Worm (Caenorhabditis elegans): ENCODE data around the gene C35B1.9.

C35B1.9 gene

DNA sequence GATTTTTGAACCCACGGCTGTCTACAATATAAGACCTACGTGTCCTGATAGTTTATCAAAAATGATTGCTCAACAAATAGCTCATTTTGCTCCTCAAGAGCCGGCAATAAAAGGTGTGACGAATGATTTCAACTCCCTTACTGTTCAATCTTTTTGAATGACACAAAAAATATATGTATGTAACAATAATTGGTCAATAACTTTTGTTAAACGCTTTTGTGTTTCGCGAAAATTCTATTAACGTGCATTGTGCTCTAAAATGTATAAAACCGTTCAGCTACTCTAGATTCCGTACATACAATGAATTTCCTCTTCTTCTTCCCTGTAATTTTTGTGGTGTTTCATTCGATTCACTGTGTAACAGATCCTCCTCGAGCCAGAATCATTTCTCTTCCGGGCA lies 1.2 kb downstream of the C35B1.9 start, which contains the start of gene C35B1.4:
Gene C35B1.4 (plus strand): TSS at position 301 of the 400 bp plus-strand sequence.
- TF ChIP-seq hlh-1 (tag; optimal IDR thresholded peaks at IDR 0.05) (no peak), nhr-76 (tag; optimal IDR thresholded peaks at IDR 0.05) (no peak), cnd-1 (tag; optimal IDR thresholded peaks at IDR 0.05) (no peak), zip-8 (tag; optimal IDR thresholded peaks at IDR 0.05) (no peak), blmp-1 (tag; optimal IDR thresholded peaks at IDR 0.05) (no peak), unc-39 (tag; optimal IDR thresholded peaks at IDR 0.05) (no peak), unc-120 (tag; optimal IDR thresholded peaks at IDR 0.05; ENCODE audit: poor library complexity, severe bottlenecking) (no peak), nhr-28 (tag; optimal IDR thresholded peaks at IDR 0.05) (no peak), drap-1 (GFP tag; optimal IDR thresholded peaks at IDR 0.05) (no peak), mab-5 (tag; optimal IDR thresholded peaks at IDR 0.05) (no peak), sem-2 (GFP tag; optimal IDR thresholded peaks at IDR 0.05) (no peak), mls-2 (tag; optimal IDR thresholded peaks at IDR 0.05) (no peak), pha-4 (tag; optimal IDR thresholded peaks at IDR 0.05) (no peak)

DNA sequence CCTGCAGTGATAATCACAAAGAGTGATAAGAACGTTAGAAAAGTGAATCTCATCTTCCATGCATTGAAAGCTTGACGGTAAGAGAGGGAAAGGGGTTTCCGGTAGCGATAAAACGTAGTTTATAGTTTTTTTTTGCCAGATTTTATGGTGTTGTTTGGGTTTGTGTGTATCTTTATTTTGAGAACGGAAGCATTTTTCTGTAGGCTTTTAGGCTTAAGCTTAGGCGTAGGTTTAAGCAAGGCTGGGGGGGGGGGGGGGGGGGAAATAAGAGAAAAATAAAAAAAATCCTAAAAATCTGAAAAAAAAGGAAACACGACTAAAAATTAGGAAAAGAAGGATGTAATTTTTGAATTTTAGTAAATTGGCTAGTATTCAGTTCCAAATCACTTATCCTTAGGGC lies 1.8 kb downstream of the C35B1.9 start, which contains the start of gene C35B1.8:
Gene C35B1.8 (minus strand): TSS at position 101 of the 400 bp plus-strand sequence.
- TF ChIP-seq ceh-83 (GFP tag; optimal IDR thresholded peaks at IDR 0.05) (no peak), flh-1 (GFP tag; optimal IDR thresholded peaks at IDR 0.05) (no peak), mab-5 (tag; optimal IDR thresholded peaks at IDR 0.05) (no peak), M03D4.4 (tag; optimal IDR thresholded peaks at IDR 0.05) (no peak), nhr-28 (tag; optimal IDR thresholded peaks at IDR 0.05) (no peak), pha-4 (tag; optimal IDR thresholded peaks at IDR 0.05) (no peak), drap-1 (GFP tag; optimal IDR thresholded peaks at IDR 0.05) (no peak), ceh-43 (GFP tag; optimal IDR thresholded peaks at IDR 0.05) (no peak), ztf-11 (tag; optimal IDR thresholded peaks at IDR 0.05) (no peak), lin-32 (GFP tag; optimal IDR thresholded peaks at IDR 0.05) (no peak), lin-13 (tag; optimal IDR thresholded peaks at IDR 0.05) (no peak), mep-1 (tag; optimal IDR thresholded peaks at IDR 0.05) (no peak), unc-39 (tag; optimal IDR thresholded peaks at IDR 0.05) (no peak), unc-120 (tag; optimal IDR thresholded peaks at IDR 0.05; ENCODE audit: poor library complexity, severe bottlenecking) (no peak), nhr-76 (tag; optimal IDR thresholded peaks at IDR 0.05) (no peak), sptf-1 (tag; optimal IDR thresholded peaks at IDR 0.05) (no peak), unc-62 (GFP tag; optimal IDR thresholded peaks at IDR 0.05) (no peak), snpc-4 (tag; optimal IDR thresholded peaks at IDR 0.05) (no peak), hlh-1 (tag; optimal IDR thresholded peaks at IDR 0.05) (no peak), tbx-8 (GFP tag; optimal IDR thresholded peaks at IDR 0.05) (no peak)

DNA sequence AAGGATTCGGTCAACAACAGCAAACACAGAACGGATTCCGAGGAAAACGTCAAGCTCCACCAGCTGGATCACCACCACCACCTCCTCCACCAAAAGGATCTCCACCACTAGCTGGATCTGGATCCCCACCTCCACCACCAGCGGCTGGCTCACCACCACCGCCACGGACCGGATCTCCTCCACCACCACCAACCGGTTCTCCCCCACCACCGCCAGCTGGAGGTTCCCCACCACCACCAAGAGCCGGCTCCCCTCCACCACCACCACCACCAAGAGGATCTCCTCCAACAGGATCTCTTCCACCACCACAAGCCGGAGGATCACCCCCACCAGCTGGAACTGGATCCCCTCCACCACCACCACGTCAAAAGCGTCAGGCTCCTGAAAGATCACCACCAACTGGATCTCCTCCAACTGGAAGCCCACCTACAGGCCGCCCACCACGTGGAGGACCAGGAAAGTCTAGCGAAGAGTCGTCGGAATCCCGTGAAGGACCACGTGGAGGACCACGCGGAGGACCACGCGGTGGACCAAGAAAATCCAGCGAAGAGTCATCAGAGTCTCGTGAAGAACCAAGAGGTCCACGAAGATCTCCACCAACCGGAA lies 4.0 kb downstream of the C35B1.9 start:
- TF ChIP-seq snpc-4 (tag; optimal IDR thresholded peaks at IDR 0.05), result no peak
- TF ChIP-seq cnd-1 (tag; optimal IDR thresholded peaks at IDR 0.05), result no peak
- TF ChIP-seq pha-4 (tag; optimal IDR thresholded peaks at IDR 0.05), result no peak

DNA sequence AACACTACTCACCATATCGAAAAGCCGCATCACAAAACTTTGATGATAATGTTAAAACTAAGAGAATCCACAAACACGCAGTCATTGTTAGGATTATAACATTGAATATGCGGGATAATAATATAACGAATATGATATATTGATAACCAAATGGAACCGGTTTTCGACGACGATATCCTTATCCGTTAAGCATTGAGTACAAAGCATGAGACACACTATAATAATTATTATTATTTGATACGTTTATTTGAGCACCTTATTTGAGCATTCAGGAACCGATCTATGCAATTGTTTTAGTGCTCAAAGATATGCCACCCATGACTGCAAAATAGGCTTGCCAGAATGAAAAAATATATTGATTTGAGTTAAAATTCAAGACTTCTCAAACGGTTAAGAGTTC lies 6.1 kb downstream of the C35B1.9 start, which contains the start of gene W03D2.9:
Gene W03D2.9 (minus strand): TSS at position 101 of the 400 bp plus-strand sequence.
- TF ChIP-seq nhr-237 (tag; optimal IDR thresholded peaks at IDR 0.05), result no peak
- no peak for TF ChIP-seq nhr-28 (tag; optimal IDR thresholded peaks at IDR 0.05)
- TF ChIP-seq elt-1 (tag; optimal IDR thresholded peaks at IDR 0.05; ENCODE audit: borderline replicate concordance, insufficient read depth), result no peak
- TF ChIP-seq lin-13 (tag; optimal IDR thresholded peaks at IDR 0.05), result no peak
- no peak for TF ChIP-seq flh-1 (GFP tag; optimal IDR thresholded peaks at IDR 0.05)
- no peak for TF ChIP-seq zip-8 (tag; optimal IDR thresholded peaks at IDR 0.05)
- no peak for TF ChIP-seq cnd-1 (tag; optimal IDR thresholded peaks at IDR 0.05)
- TF ChIP-seq M03D4.4 (tag; optimal IDR thresholded peaks at IDR 0.05), result no peak
- no peak for TF ChIP-seq mep-1 (tag; optimal IDR thresholded peaks at IDR 0.05)
- no peak for TF ChIP-seq nhr-12 (tag; optimal IDR thresholded peaks at IDR 0.05)

DNA sequence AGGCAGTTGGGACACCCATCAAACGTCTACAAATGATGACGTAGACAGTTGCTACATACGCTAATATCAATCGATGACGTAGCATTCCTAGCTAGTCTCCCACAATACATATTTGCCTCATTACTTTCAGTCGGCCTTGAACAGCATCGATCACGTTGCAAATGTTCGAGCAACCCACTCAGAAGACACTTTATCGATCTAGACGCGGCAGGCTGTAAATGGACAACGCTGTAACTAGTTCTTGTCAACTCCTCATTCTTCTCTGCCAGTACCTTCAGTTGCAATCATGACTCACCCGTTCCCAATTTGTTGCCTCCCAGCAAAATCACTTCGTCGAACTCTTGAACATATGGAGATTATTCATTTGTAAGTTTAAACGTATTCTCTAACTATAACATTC lies 8.7 kb downstream of the C35B1.9 start, which contains the start of gene pqn-75:
Gene pqn-75 (plus strand): TSS at position 301 of the 400 bp plus-strand sequence.
- TF ChIP-seq M03D4.4 (tag; optimal IDR thresholded peaks at IDR 0.05), result no peak
- no peak for TF ChIP-seq ces-1 (GFP tag; optimal IDR thresholded peaks at IDR 0.05)
- TF ChIP-seq ceh-39 (tag; optimal IDR thresholded peaks at IDR 0.05), result no peak
- TF ChIP-seq elt-3 (tag; optimal IDR thresholded peaks at IDR 0.05), result no peak
